Fruit fly (Drosophila melanogaster) whole organism, pupa: ENCODE measurements around the gene Npl4.

ENCODE experiments used
- CG12605 ChIP-seq: fragments of 200-800 bp; sonication (Bioruptor generic); IDR thresholded peaks from 2 replicates; pipeline ENCODE4 v1.3.6; 2022; ENCODE audit warnings: missing biosample characterization, missing genetic modification characterization
- CG14655 ChIP-seq: fragments of 200-800 bp; sonication (Bioruptor generic); optimal IDR thresholded peaks from 3 replicates; lab custom pipeline; 2017; ENCODE audit warnings: mild to moderate bottlenecking, missing biosample characterization, missing genetic modification reagents, missing genetic modification characterization
- CG34367 ChIP-seq: fragments of 200-800 bp; sonication (Bioruptor generic); optimal IDR thresholded peaks from 2 replicates; lab custom pipeline; 2018; ENCODE audit warnings: missing biosample characterization, mild to moderate bottlenecking, missing genetic modification characterization
- CG4496 ChIP-seq: fragments of 200-800 bp; sonication (Bioruptor generic); IDR thresholded peaks from 3 replicates; pipeline ENCODE4 v1.3.6; 2022; ENCODE audit warnings: missing biosample characterization, missing genetic modification characterization
- CG8159 ChIP-seq: fragments of 200-800 bp; sonication (Bioruptor generic); optimal IDR thresholded peaks from 3 replicates; lab custom pipeline; 2018; ENCODE audit warnings: missing biosample characterization, mild to moderate bottlenecking, missing genetic modification characterization, moderate library complexity
- D1 ChIP-seq: fragments of 200-800 bp; sonication (Bioruptor generic); optimal IDR thresholded peaks from 2 replicates; lab custom pipeline; 2018; ENCODE audit warnings: missing biosample characterization, mild to moderate bottlenecking, missing genetic modification characterization, moderate library complexity
- Ets98B ChIP-seq: fragments of 200-800 bp; sonication (Bioruptor generic); IDR thresholded peaks from 2 replicates; pipeline ENCODE4 v1.3.6; 2022; ENCODE audit warnings: missing biosample characterization, missing genetic modification characterization
- Pif1B ChIP-seq: fragments of 200-800 bp; sonication (Bioruptor generic); optimal IDR thresholded peaks from 3 replicates; lab custom pipeline; 2016; ENCODE audit warnings: missing biosample characterization, missing genetic modification characterization
- Snoo ChIP-seq: fragments of 200-800 bp; sonication (Bioruptor generic); optimal IDR thresholded peaks from 3 replicates; lab custom pipeline; 2017; ENCODE audit warnings: missing biosample characterization, mild to moderate bottlenecking, missing genetic modification characterization, inconsistent platforms
- fd96Ca ChIP-seq: fragments of 200-800 bp; sonication (Bioruptor generic); IDR thresholded peaks from 3 replicates; pipeline ENCODE4 v1.3.6; 2022; ENCODE audit warnings: missing biosample characterization, missing genetic modification characterization
- gl ChIP-seq: fragments of 200-800 bp; sonication (Bioruptor generic); optimal IDR thresholded peaks from 2 replicates; lab custom pipeline; 2018; ENCODE audit warnings: missing biosample characterization, mild to moderate bottlenecking, missing genetic modification characterization
- rn ChIP-seq: fragments of 200-800 bp; sonication (Bioruptor generic); IDR thresholded peaks from 2 replicates; pipeline ENCODE4 v1.3.6; 2022; ENCODE audit warnings: missing biosample characterization, missing genetic modification characterization

dm6 chr3R:25650417-25650816 lies 26.0 kb upstream of the Npl4 start:
- TF ChIP-seq Ets98B (no peak), Snoo (tag; lab: Kevin White, UChicago) (no peak), gl (tag; lab: Kevin White, UChicago) (no peak), CG14655 (GFP tag; lab: Kevin White, UChicago) (no peak), CG34367 (no peak), CG4496 (no peak), D1 (tag; lab: Kevin White, UChicago) (no peak), Pif1B (GFP tag; lab: Kevin White, UChicago) (no peak), CG12605 (no peak), fd96Ca (GFP tag; lab: Robert Waterston, UW) (no peak), CG8159 (tag; lab: Kevin White, UChicago) (no peak), rn (GFP tag; lab: Robert Waterston, UW) (no peak)
